Fruit fly (Drosophila melanogaster) whole organism, embryonic: ENCODE results near the gene CG6083.

Experiments used
- CG10462 ChIP-seq: fragments of 200-800 bp; sonication (Bioruptor generic); optimal IDR thresholded peaks from 2 replicates; lab custom pipeline; 2016; ENCODE audit warnings: missing biosample characterization, missing genetic modification characterization
- CG1529 ChIP-seq: fragments of 200-800 bp; sonication (Bioruptor generic); optimal IDR thresholded peaks from 3 replicates; lab custom pipeline; 2018; ENCODE audit warnings: missing biosample characterization, missing genetic modification characterization
- CG15514 ChIP-seq: fragments of 200-800 bp; sonication (Bioruptor generic); optimal IDR thresholded peaks from 3 replicates; lab custom pipeline; 2017; ENCODE audit warnings: missing biosample characterization, missing genetic modification characterization, mild to moderate bottlenecking, moderate library complexity, missing genetic modification reagents
- Dfd ChIP-seq, 2 experiments: fragments of >200 bp; optimal IDR thresholded peaks; 2 replicates each; lab custom pipeline; 2017; ENCODE audit warnings: missing biosample characterization in 2 of 2, missing genetic modification characterization in 2 of 2
- Elba2 ChIP-seq: fragments of 200-800 bp; sonication (Bioruptor generic); optimal IDR thresholded peaks from 3 replicates; lab custom pipeline; 2016; ENCODE audit warnings: missing biosample characterization, missing genetic modification characterization
- croc ChIP-seq: fragments of 200-800 bp; sonication (Bioruptor generic); conservative IDR thresholded peaks from 3 replicates; pipeline ENCODE4 v1.3.6; 2022; ENCODE audit warnings: missing biosample characterization, missing genetic modification characterization
- dmrt99B ChIP-seq: fragments of 200-800 bp; sonication (Bioruptor generic); optimal IDR thresholded peaks from 2 replicates; lab custom pipeline; 2018; ENCODE audit warnings: missing biosample characterization, mild to moderate bottlenecking, missing genetic modification characterization, moderate library complexity
- so ChIP-seq: fragments of 200-800 bp; sonication (Bioruptor generic); IDR thresholded peaks from 3 replicates; pipeline ENCODE4 v1.3.6; 2022; ENCODE audit warnings: missing biosample characterization, missing genetic modification characterization

DNA sequence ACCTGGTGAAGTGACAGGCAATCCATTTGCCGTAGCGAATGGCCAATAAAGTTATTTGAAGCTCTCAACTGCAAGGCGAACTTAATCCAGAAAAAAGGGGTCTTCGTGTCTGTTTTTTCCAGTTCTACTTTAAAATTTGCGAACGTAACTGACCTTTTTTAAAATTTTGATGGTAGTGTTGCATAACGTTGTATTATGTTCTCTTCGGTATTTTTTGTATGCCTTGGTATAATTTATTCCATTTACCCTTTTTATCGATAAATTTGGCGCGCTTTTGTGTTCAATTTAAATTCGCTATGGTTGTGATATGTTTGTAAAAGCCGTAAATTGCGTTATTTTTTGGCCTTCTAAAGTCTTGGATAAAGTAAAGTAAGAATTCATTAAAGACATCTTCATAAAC, 4.8 kb upstream of the CG6083 start:
- no peak for TF ChIP-seq Dfd (GFP tag; optimal IDR thresholded peaks at IDR 0.05; lab: Kevin White, UChicago)
- TF ChIP-seq CG1529: no peak
- TF ChIP-seq CG10462 (GFP tag; lab: Kevin White, UChicago): no peak
- TF ChIP-seq dmrt99B: no peak
- TF ChIP-seq Elba2 (GFP tag; lab: Kevin White, UChicago): no peak
- TF ChIP-seq CG15514: peak; percentile 57
- TF ChIP-seq so (GFP tag; lab: Robert Waterston, UW): no peak
- TF ChIP-seq croc (GFP tag; lab: Robert Waterston, UW): no peak
